Fruit fly (Drosophila melanogaster) whole organism, embryonic: ENCODE measurements around the gene Tsp29Fb.

ENCODE experiments used
- Ada2b ChIP-seq: fragments of 200-800 bp; sonication (Bioruptor generic); IDR thresholded peaks from 2 replicates; pipeline ENCODE4 v1.3.6; 2022; ENCODE audit warnings: missing biosample characterization, missing genetic modification characterization
- Blimp-1 ChIP-seq: fragments of 200-800 bp; sonication (Bioruptor generic); optimal IDR thresholded peaks from 3 replicates; lab custom pipeline; 2018; ENCODE audit warnings: missing biosample characterization, missing genetic modification characterization, mild to moderate bottlenecking, moderate library complexity, missing genetic modification reagents
- CG10147 ChIP-seq: fragments of 200-800 bp; sonication (Bioruptor generic); optimal IDR thresholded peaks from 2 replicates; lab custom pipeline; 2019; ENCODE audit warnings: missing biosample characterization, mild to moderate bottlenecking, missing genetic modification characterization, moderate library complexity
- CG11504 ChIP-seq: fragments of 200-800 bp; sonication (Bioruptor generic); optimal IDR thresholded peaks from 3 replicates; lab custom pipeline; 2019; ENCODE audit warnings: missing biosample characterization, mild to moderate bottlenecking, missing genetic modification characterization, moderate library complexity
- CG11695 ChIP-seq: fragments of 200-800 bp; sonication (Bioruptor generic); IDR thresholded peaks from 3 replicates; pipeline ENCODE4 v1.3.6; 2022; ENCODE audit warnings: missing biosample characterization, missing genetic modification characterization
- CG12219 ChIP-seq: fragments of 200-800 bp; sonication (Bioruptor generic); optimal IDR thresholded peaks from 3 replicates; lab custom pipeline; 2018; ENCODE audit warnings: missing biosample characterization, mild to moderate bottlenecking, missing genetic modification characterization
- CG12942 ChIP-seq: fragments of 200-800 bp; sonication (Bioruptor generic); optimal IDR thresholded peaks from 3 replicates; lab custom pipeline; 2016; ENCODE audit warnings: missing biosample characterization, missing genetic modification characterization
- CG14667 ChIP-seq: fragments of 200-800 bp; sonication (Bioruptor generic); IDR thresholded peaks from 2 replicates; pipeline ENCODE4 v1.3.6; 2022; ENCODE audit warnings: missing biosample characterization, missing genetic modification characterization
- CG15011 ChIP-seq: fragments of 200-800 bp; sonication (Bioruptor generic); optimal IDR thresholded peaks from 3 replicates; lab custom pipeline; 2018; ENCODE audit warnings: missing biosample characterization, mild to moderate bottlenecking, missing genetic modification characterization
- CG1647 ChIP-seq: fragments of 200-800 bp; sonication (Bioruptor generic); optimal IDR thresholded peaks from 3 replicates; lab custom pipeline; 2016; ENCODE audit warnings: missing biosample characterization, missing genetic modification characterization
- CG17186 ChIP-seq: fragments of 200-800 bp; sonication (Bioruptor generic); optimal IDR thresholded peaks from 3 replicates; lab custom pipeline; 2017; ENCODE audit warnings: missing biosample characterization, missing genetic modification reagents, missing genetic modification characterization
- CG18599 ChIP-seq: fragments of 200-800 bp; sonication (Bioruptor generic); optimal IDR thresholded peaks from 3 replicates; lab custom pipeline; 2017; ENCODE audit warnings: missing biosample characterization, missing genetic modification characterization, mild to moderate bottlenecking, moderate library complexity, missing genetic modification reagents
- CG32767 ChIP-seq: fragments of 200-800 bp; sonication (Bioruptor generic); IDR thresholded peaks from 2 replicates; pipeline ENCODE4 v1.3.6; 2022; ENCODE audit warnings: missing biosample characterization, missing genetic modification characterization
- CG34376 ChIP-seq: fragments of 200-800 bp; sonication (Bioruptor generic); optimal IDR thresholded peaks from 2 replicates; lab custom pipeline; 2018; ENCODE audit warnings: missing biosample characterization, mild to moderate bottlenecking, missing genetic modification characterization
- CG3838 ChIP-seq: fragments of 200-800 bp; sonication (Bioruptor generic); optimal IDR thresholded peaks from 3 replicates; lab custom pipeline; 2016; ENCODE audit warnings: missing biosample characterization, missing genetic modification characterization
- CG4404 ChIP-seq: fragments of 200-800 bp; sonication (Bioruptor generic); IDR thresholded peaks from 2 replicates; pipeline ENCODE4 v1.3.6; 2022; ENCODE audit warnings: missing biosample characterization, missing genetic modification characterization
- CG5180 ChIP-seq: fragments of 200-800 bp; sonication (Bioruptor generic); optimal IDR thresholded peaks from 3 replicates; lab custom pipeline; 2017; ENCODE audit warnings: missing biosample characterization, missing genetic modification characterization, mild to moderate bottlenecking, moderate library complexity, missing genetic modification reagents
- CG6854 ChIP-seq: fragments of 200-800 bp; sonication (Bioruptor generic); optimal IDR thresholded peaks from 3 replicates; lab custom pipeline; 2017; ENCODE audit warnings: missing biosample characterization, mild to moderate bottlenecking, missing genetic modification characterization
- CG8089 ChIP-seq: fragments of 200-800 bp; sonication (Bioruptor generic); optimal IDR thresholded peaks from 3 replicates; lab custom pipeline; 2016; ENCODE audit warnings: missing biosample characterization, missing genetic modification characterization
- CG8924 ChIP-seq: fragments of 200-800 bp; optimal IDR thresholded peaks from 3 replicates; lab custom pipeline; 2019; ENCODE audit warnings: missing biosample characterization, mild to moderate bottlenecking, missing genetic modification characterization, moderate library complexity
- Dll ChIP-seq: fragments of 200-800 bp; sonication (Bioruptor generic); IDR thresholded peaks from 4 replicates; pipeline ENCODE4 v1.3.6; 2022; ENCODE audit warnings: missing biosample characterization, missing genetic modification characterization; ENCODE audit not compliant: partially characterized antibody
- Hmr ChIP-seq: fragments of 200-800 bp; sonication (Bioruptor generic); optimal IDR thresholded peaks from 3 replicates; lab custom pipeline; 2017; ENCODE audit warnings: mild to moderate bottlenecking, missing biosample characterization, missing genetic modification reagents, missing genetic modification characterization
- Mad ChIP-seq: fragments of 200-800 bp; sonication (Bioruptor generic); optimal IDR thresholded peaks from 2 replicates; lab custom pipeline; 2016; ENCODE audit warnings: missing biosample characterization, missing genetic modification characterization
- Med ChIP-seq: fragments of 200-800 bp; sonication (Bioruptor generic); peaks from one replicate; lab custom pipeline; 2016; ENCODE audit warnings: missing biosample characterization, missing genetic modification characterization, mild to moderate bottlenecking, inconsistent platforms, moderate library complexity
- Nf-YC ChIP-seq: fragments of 200-800 bp; optimal IDR thresholded peaks from 3 replicates; lab custom pipeline; 2019; ENCODE audit warnings: missing biosample characterization, mild to moderate bottlenecking, missing genetic modification characterization, moderate library complexity
- Oli ChIP-seq: fragments of 200-800 bp; sonication (Bioruptor generic); optimal IDR thresholded peaks from 2 replicates; lab custom pipeline; 2018; ENCODE audit warnings: missing biosample characterization, mild to moderate bottlenecking, missing genetic modification characterization, moderate library complexity
- Pdp1 ChIP-seq, 2 experiments: fragments of 200-800 bp; sonication (Bioruptor generic); optimal IDR thresholded peaks; 3 replicates each; lab custom pipeline; 2016; ENCODE audit warnings: missing biosample characterization in 2 of 2, missing genetic modification characterization in 2 of 2, mild to moderate bottlenecking in 1 of 2, moderate library complexity in 1 of 2
- Sox102F ChIP-seq: fragments of 200-800 bp; sonication (Bioruptor generic); optimal IDR thresholded peaks from 2 replicates; lab custom pipeline; 2018; ENCODE audit warnings: missing biosample characterization, mild to moderate bottlenecking, missing genetic modification characterization, moderate library complexity
- abd-A ChIP-seq: fragments of 200-800 bp; sonication (Bioruptor generic); optimal IDR thresholded peaks from 3 replicates; lab custom pipeline; 2019; ENCODE audit warnings: missing biosample characterization, mild to moderate bottlenecking, missing genetic modification characterization, moderate library complexity
- ara ChIP-seq: fragments of 200-800 bp; sonication (Bioruptor generic); IDR thresholded peaks from 2 replicates; pipeline ENCODE4 v1.3.6; 2022; ENCODE audit warnings: missing biosample characterization, missing genetic modification characterization
- ato ChIP-seq: fragments of 200-800 bp; sonication (Bioruptor generic); IDR thresholded peaks from 2 replicates; pipeline ENCODE4 v1.3.6; 2022; ENCODE audit warnings: missing biosample characterization, missing genetic modification characterization; ENCODE audit not compliant: partially characterized antibody
- chinmo ChIP-seq: fragments of 200-800 bp; sonication (Bioruptor generic); IDR thresholded peaks from 4 replicates; pipeline ENCODE4 v1.3.6; 2022; ENCODE audit warnings: missing biosample characterization, missing genetic modification characterization; ENCODE audit not compliant: partially characterized antibody
- cwo ChIP-seq: fragments of 200-800 bp; sonication (Bioruptor generic); optimal IDR thresholded peaks from 3 replicates; lab custom pipeline; 2017; ENCODE audit warnings: missing biosample characterization, missing genetic modification characterization, mild to moderate bottlenecking, moderate library complexity, missing genetic modification reagents
- exex ChIP-seq: fragments of 200-800 bp; sonication (Bioruptor generic); optimal IDR thresholded peaks from 4 replicates; lab custom pipeline; 2018; ENCODE audit warnings: missing biosample characterization, mild to moderate bottlenecking, missing genetic modification characterization, moderate library complexity
- gem ChIP-seq: fragments of 200-800 bp; sonication (Bioruptor generic); optimal IDR thresholded peaks from 2 replicates; lab custom pipeline; 2019; ENCODE audit warnings: missing biosample characterization, mild to moderate bottlenecking, missing genetic modification characterization, moderate library complexity
- gfzf ChIP-seq: fragments of 200-800 bp; sonication (Bioruptor generic); optimal IDR thresholded peaks from 2 replicates; lab custom pipeline; 2016; ENCODE audit warnings: missing biosample characterization, mild to moderate bottlenecking, missing genetic modification characterization, moderate library complexity
- grn ChIP-seq: fragments of 200-800 bp; sonication (Bioruptor generic); optimal IDR thresholded peaks from 3 replicates; lab custom pipeline; 2017; ENCODE audit warnings: missing biosample characterization, missing genetic modification characterization
- gro ChIP-seq: fragments of 200-800 bp; sonication (Bioruptor generic); optimal IDR thresholded peaks from 2 replicates; lab custom pipeline; 2016; ENCODE audit warnings: missing biosample characterization, missing genetic modification characterization
- ham ChIP-seq: fragments of 200-800 bp; sonication (Bioruptor generic); IDR thresholded peaks from 2 replicates; pipeline ENCODE4 v1.3.6; 2022; ENCODE audit warnings: missing biosample characterization, missing genetic modification characterization
- sd ChIP-seq: fragments of 200-800 bp; sonication (Bioruptor generic); optimal IDR thresholded peaks from 3 replicates; lab custom pipeline; 2018; ENCODE audit warnings: missing biosample characterization, mild to moderate bottlenecking, missing genetic modification characterization, moderate library complexity
- sens ChIP-seq: fragments of 200-800 bp; sonication (Bioruptor generic); peaks from one replicate; lab custom pipeline; 2016; ENCODE audit warnings: missing biosample characterization, missing genetic modification characterization
- slou ChIP-seq: fragments of 200-800 bp; sonication (Bioruptor generic); optimal IDR thresholded peaks from 3 replicates; lab custom pipeline; 2016; ENCODE audit warnings: missing biosample characterization, missing genetic modification characterization
- ssp ChIP-seq: fragments of 200-800 bp; sonication (Bioruptor generic); IDR thresholded peaks from 2 replicates; pipeline ENCODE4 v1.3.6; 2022; ENCODE audit warnings: missing biosample characterization, missing genetic modification characterization
- sug ChIP-seq: fragments of 200-800 bp; optimal IDR thresholded peaks from 2 replicates; lab custom pipeline; 2019; ENCODE audit warnings: missing biosample characterization, mild to moderate bottlenecking, missing genetic modification characterization, moderate library complexity
- twi ChIP-seq: fragments of 200-800 bp; optimal IDR thresholded peaks from 2 replicates; lab custom pipeline; 2019; ENCODE audit warnings: missing biosample characterization, mild to moderate bottlenecking, missing genetic modification characterization, moderate library complexity
- vnd ChIP-seq: fragments of 200-800 bp; sonication (Bioruptor generic); IDR thresholded peaks from 3 replicates; pipeline ENCODE4 v1.3.6; 2022; ENCODE audit warnings: missing biosample characterization, missing genetic modification characterization; ENCODE audit not compliant: partially characterized antibody
- zf30C ChIP-seq: fragments of 200-800 bp; sonication (Bioruptor generic); optimal IDR thresholded peaks from 3 replicates; lab custom pipeline; 2018; ENCODE audit warnings: missing biosample characterization, mild to moderate bottlenecking, missing genetic modification characterization

Tsp29Fb gene

dm6 chr2L:8956336-8956726, 19.1 kb downstream of the Tsp29Fb start:
- TF ChIP-seq sug (tag; lab: Kevin White, UChicago) (peak; percentile 46), CG18599 (GFP tag; lab: Kevin White, UChicago) (peak; percentile 19), exex (tag; lab: Kevin White, UChicago) (peak; percentile 95), cwo (GFP tag; lab: Kevin White, UChicago) (peak; percentile 93), grn (peak; percentile 62), sd (tag; lab: Kevin White, UChicago) (peak; percentile 10), CG12942 (GFP tag; lab: Kevin White, UChicago) (no peak), sens (GFP tag; lab: Kevin White, UChicago) (peak; percentile 47), CG34376 (peak; percentile 8), gro (GFP tag; lab: Kevin White, UChicago) (no peak), Pdp1 (GFP tag; optimal IDR thresholded peaks at IDR 0.05; lab: Kevin White, UChicago) (peak in 1 of 2 experiments; percentile 56)

dm6 chr2L:8957152-8957551, 20.0 kb downstream of the Tsp29Fb start:
- TF ChIP-seq CG11504 (peak; percentile 0), slou (GFP tag; lab: Kevin White, UChicago) (no peak), chinmo (0 out of 4 replicates have a peak, but pooled peaks have one; percentile 32), ssp (GFP tag; lab: Robert Waterston, UW) (no peak), Ada2b (GFP tag; lab: Robert Waterston, UW) (peak; percentile 20; the same call in 1 of the 2 replicates), CG4404 (no peak), sens (GFP tag; lab: Kevin White, UChicago) (peak; percentile 72), CG17186 (GFP tag; lab: Kevin White, UChicago) (no peak), twi (tag; lab: Kevin White, UChicago) (peak; percentile 3), gfzf (GFP tag; lab: Kevin White, UChicago) (no peak), zf30C (GFP tag; lab: Kevin White, UChicago) (peak; percentile 52), Oli (tag; lab: Kevin White, UChicago) (no peak), gem (peak; percentile 70), CG3838 (GFP tag; lab: Kevin White, UChicago) (no peak)

dm6 chr2L:8958046-8958497, 20.9 kb downstream of the Tsp29Fb start:
- peak; percentile 83 for TF ChIP-seq CG15011 (GFP tag; lab: Kevin White, UChicago)
- TF ChIP-seq Med (GFP tag; lab: Kevin White, UChicago) = peak; percentile 96
- TF ChIP-seq CG12219 (GFP tag; lab: Kevin White, UChicago) = peak; percentile 93
- TF ChIP-seq CG14667 = peak; percentile 96
- peak; percentile 83 for TF ChIP-seq CG6854 (GFP tag; lab: Kevin White, UChicago)
- TF ChIP-seq Sox102F = peak; percentile 99
- TF ChIP-seq CG11695 (GFP tag; lab: Robert Waterston, UW) = peak; percentile 98
- peak; percentile 93 for TF ChIP-seq Blimp-1
- peak; percentile 93 for TF ChIP-seq Hmr (GFP tag; lab: Kevin White, UChicago)
- TF ChIP-seq Nf-YC (tag; lab: Kevin White, UChicago) = peak; percentile 71
- no peak for TF ChIP-seq ato (GFP tag; lab: Robert Waterston, UW)
- peak; percentile 98 for TF ChIP-seq Ada2b (GFP tag; lab: Robert Waterston, UW)
- TF ChIP-seq Mad (GFP tag; lab: Kevin White, UChicago) = peak; percentile 84
- no peak for TF ChIP-seq abd-A (tag; lab: Kevin White, UChicago)
- no peak for TF ChIP-seq vnd (GFP tag; lab: Robert Waterston, UW)
- 0 out of 4 replicates have a peak, but pooled peaks have one; percentile 19 for TF ChIP-seq Dll (GFP tag; lab: Robert Waterston, UW)
- TF ChIP-seq ham = peak; percentile 89
- peak; percentile 94 for TF ChIP-seq CG4404
- peak; percentile 91 to 96 for TF ChIP-seq Pdp1 (GFP tag; optimal IDR thresholded peaks at IDR 0.05; lab: Kevin White, UChicago)
- peak; percentile 85 for TF ChIP-seq CG8089 (GFP tag; lab: Kevin White, UChicago)
- TF ChIP-seq CG5180 (GFP tag; lab: Kevin White, UChicago) = peak; percentile 69
- TF ChIP-seq CG10147 (GFP tag; lab: Kevin White, UChicago) = peak; percentile 81
- peak; percentile 98 for TF ChIP-seq CG32767
- TF ChIP-seq ara (GFP tag; lab: Robert Waterston, UW) = peak; percentile 97
- peak; percentile 97 for TF ChIP-seq CG8924 (tag; lab: Kevin White, UChicago)
- TF ChIP-seq CG1647 = peak; percentile 77
